Fruit fly (Drosophila melanogaster): ENCODE results near the gene zuc.

DNA sequence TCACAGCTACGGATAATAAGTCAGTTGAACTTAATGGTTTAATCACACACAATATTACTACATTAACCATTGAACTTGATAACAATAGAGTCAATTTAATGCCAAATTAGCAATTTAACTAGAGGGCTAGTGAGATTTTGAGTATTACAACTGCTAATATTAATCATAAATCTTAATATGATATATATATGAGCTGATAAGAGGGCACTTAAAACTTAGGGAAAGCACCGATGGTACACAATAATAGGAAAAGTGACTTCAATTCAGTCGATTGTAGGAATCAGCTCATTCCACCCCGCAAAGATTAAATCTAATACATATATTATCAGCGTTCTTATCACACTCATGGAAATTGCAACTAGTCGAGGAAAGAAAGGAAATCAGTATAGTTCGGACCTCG, 8.5 kb downstream of the zuc start, which contains the start of gene CG16965:
- no peak for TF ChIP-seq OdsH (GFP tag; optimal IDR thresholded peaks at IDR 0.05)
- TF ChIP-seq CG32264 (GFP tag; optimal IDR thresholded peaks at IDR 0.05): no peak
- no peak for TF ChIP-seq Abd-B (GFP tag; optimal IDR thresholded peaks at IDR 0.05)
- TF ChIP-seq dmrt93B (GFP tag; optimal IDR thresholded peaks at IDR 0.05): no peak
- no peak for TF ChIP-seq dsf (GFP tag; optimal IDR thresholded peaks at IDR 0.05; ENCODE audit: borderline replicate concordance)
- TF ChIP-seq lola (GFP tag; optimal IDR thresholded peaks at IDR 0.05): no peak
- TF ChIP-seq Hr83 (GFP tag; optimal IDR thresholded peaks at IDR 0.05; ENCODE audit: poor library complexity, severe bottlenecking): no peak
- no peak for TF ChIP-seq dl (GFP tag; optimal IDR thresholded peaks at IDR 0.05; ENCODE audit: insufficient read depth in 1 of 2, partially characterized antibody in 2 of 2)
- no peak for TF ChIP-seq Vsx2 (GFP tag; optimal IDR thresholded peaks at IDR 0.05; ENCODE audit: partially characterized antibody)
- TF ChIP-seq Jra (GFP tag; optimal IDR thresholded peaks at IDR 0.05): no peak
- no peak for TF ChIP-seq pan (optimal IDR thresholded peaks at IDR 0.05)
